Worm (Caenorhabditis elegans) whole organism, L1 larva: ENCODE data around the gene ZK105.3.

Experiments
- F16B12.6 ChIP-seq: fragments of 150-350 bp; optimal IDR thresholded peaks from 2 replicates; lab custom pipeline; 2014; ENCODE audit warnings: missing biosample characterization, missing genetic modification characterization
- Y116A8C.19 ChIP-seq: sonication (generic microtip); optimal IDR thresholded peaks from 2 replicates; lab custom pipeline; 2016; ENCODE audit warnings: missing compliant biosample characterization, missing genetic modification characterization, borderline replicate concordance
- aha-1 ChIP-seq: fragments of 150-350 bp; optimal IDR thresholded peaks from 2 replicates; lab custom pipeline; 2014; ENCODE audit warnings: missing biosample characterization, missing genetic modification characterization
- alr-1 ChIP-seq: fragments of 200-800 bp; sonication (Bioruptor generic); optimal IDR thresholded peaks from 2 replicates; lab custom pipeline; 2018; ENCODE audit warnings: borderline replicate concordance, mild to moderate bottlenecking, missing genetic modification characterization, missing compliant biosample characterization
- ama-1 ChIP-seq: fragments of 150-350 bp; optimal IDR thresholded peaks from 2 replicates; lab custom pipeline; 2014
- ceh-63 ChIP-seq: fragments of 200-800 bp; sonication (Bioruptor generic); optimal IDR thresholded peaks from 2 replicates; lab custom pipeline; 2018; ENCODE audit warnings: mild to moderate bottlenecking, missing genetic modification characterization, missing compliant biosample characterization
- ceh-8 ChIP-seq: fragments of 200-800 bp; sonication (Bioruptor generic); optimal IDR thresholded peaks from 2 replicates; lab custom pipeline; 2018; ENCODE audit warnings: mild to moderate bottlenecking, missing genetic modification characterization, moderate library complexity, missing compliant biosample characterization
- ceh-82 ChIP-seq, 3 experiments: fragments of 150-350 bp in 1 of 3; sonication (generic microtip) in 2 of 3; optimal IDR thresholded peaks; 2 replicates each; lab custom pipeline; 2014 to 2017; ENCODE audit warnings: missing biosample characterization in 3 of 3, missing genetic modification characterization in 3 of 3
- ceh-88 ChIP-seq: fragments of 200-800 bp; sonication (Bioruptor generic); IDR thresholded peaks from 2 replicates; pipeline ENCODE4 v1.3.6; 2022; ENCODE audit warnings: missing genetic modification characterization, missing compliant biosample characterization
- ceh-90 ChIP-seq: sonication (generic microtip); optimal IDR thresholded peaks from 2 replicates; lab custom pipeline; 2016; ENCODE audit warnings: missing genetic modification characterization, missing compliant biosample characterization
- ces-1 ChIP-seq: fragments of 150-350 bp; optimal IDR thresholded peaks from 2 replicates; lab custom pipeline; 2014; ENCODE audit warnings: missing biosample characterization, missing genetic modification reagents, missing genetic modification characterization
- dpl-1 ChIP-seq, 3 experiments: fragments of 150-350 bp in 2 of 3; sonication (generic microtip) in 1 of 3; optimal IDR thresholded peaks; 2 replicates each; lab custom pipeline; 2014 to 2017; ENCODE audit warnings: missing biosample characterization in 3 of 3, missing genetic modification characterization in 3 of 3, missing genetic modification reagents in 3 of 3
- dsc-1 ChIP-seq: sonication (generic microtip); optimal IDR thresholded peaks from 2 replicates; lab custom pipeline; 2016; ENCODE audit warnings: mild to moderate bottlenecking, missing genetic modification characterization, missing compliant biosample characterization
- efl-1 ChIP-seq, 4 experiments: fragments of 150-350 bp; optimal IDR thresholded peaks in 3 of 4; peaks in 1 of 4; 1 replicate in 1 of 4; 2 replicates in 3 of 4; lab custom pipeline; 2014; ENCODE audit warnings: missing biosample characterization in 2 of 4, missing genetic modification characterization in 2 of 4, missing genetic modification reagents in 2 of 4
- efl-3 ChIP-seq: fragments of 200-800 bp; sonication (Bioruptor generic); optimal IDR thresholded peaks from 2 replicates; lab custom pipeline; 2018; ENCODE audit warnings: mild to moderate bottlenecking, missing genetic modification characterization, missing compliant biosample characterization
- egl-13 ChIP-seq: sonication (generic microtip); optimal IDR thresholded peaks from 2 replicates; lab custom pipeline; 2016; ENCODE audit warnings: missing genotype, missing genetic modification reagents, missing genetic modification characterization, missing compliant biosample characterization
- egl-27 ChIP-seq, 2 experiments: fragments of 150-350 bp in 1 of 2; sonication (generic microtip); optimal IDR thresholded peaks; 3 replicates each; lab custom pipeline; 2017 to 2018; ENCODE audit warnings: missing biosample characterization in 2 of 2, missing genetic modification characterization in 2 of 2, missing genetic modification reagents in 2 of 2
- elt-2 ChIP-seq: sonication (generic microtip); optimal IDR thresholded peaks from 2 replicates; lab custom pipeline; 2016; ENCODE audit warnings: missing genetic modification characterization, mild to moderate bottlenecking, inconsistent platforms, missing compliant biosample characterization, missing genetic modification reagents
- elt-3 ChIP-seq, 6 experiments: fragments of 150-350 bp in 1 of 6; sonication (generic microtip); optimal IDR thresholded peaks; 2 replicates each; lab custom pipeline; 2017 to 2018; ENCODE audit warnings: missing biosample characterization in 6 of 6, missing genetic modification characterization in 6 of 6, inconsistent platforms in 1 of 6
- ets-5 ChIP-seq: fragments of 200-800 bp; sonication (Bioruptor generic); IDR thresholded peaks from 2 replicates; pipeline ENCODE4 v1.3.6; 2022; ENCODE audit warnings: missing genetic modification characterization, missing compliant biosample characterization
- fkh-10 ChIP-seq: sonication (generic microtip); optimal IDR thresholded peaks from 2 replicates; lab custom pipeline; 2017; ENCODE audit warnings: missing biosample characterization, missing genetic modification reagents, missing genetic modification characterization
- fkh-8 ChIP-seq: sonication (generic microtip); optimal IDR thresholded peaks from 2 replicates; lab custom pipeline; 2016; ENCODE audit warnings: mild to moderate bottlenecking, missing genetic modification characterization, missing compliant biosample characterization
- fos-1 ChIP-seq: fragments of 150-350 bp; optimal IDR thresholded peaks from 2 replicates; lab custom pipeline; 2014; ENCODE audit warnings: missing biosample characterization, missing genetic modification characterization
- jun-1 ChIP-seq: fragments of 150-350 bp; optimal IDR thresholded peaks from 2 replicates; lab custom pipeline; 2014; ENCODE audit warnings: missing biosample characterization, missing genetic modification reagents, missing genetic modification characterization
- lin-13 ChIP-seq: fragments of 150-350 bp; optimal IDR thresholded peaks from 2 replicates; lab custom pipeline; 2014; ENCODE audit warnings: missing biosample characterization, missing genetic modification reagents, missing genetic modification characterization
- lin-15B ChIP-seq: fragments of 150-350 bp; sonication (generic microtip); optimal IDR thresholded peaks from 3 replicates; lab custom pipeline; 2014; ENCODE audit warnings: missing biosample characterization, missing genetic modification characterization
- lin-39 ChIP-seq: fragments of 150-350 bp; optimal IDR thresholded peaks from 2 replicates; lab custom pipeline; 2014; ENCODE audit warnings: missing biosample characterization, missing genetic modification reagents, missing genetic modification characterization
- lir-3 ChIP-seq: sonication (generic microtip); optimal IDR thresholded peaks from 2 replicates; lab custom pipeline; 2016; ENCODE audit warnings: mild to moderate bottlenecking, missing genetic modification characterization, moderate library complexity, missing compliant biosample characterization; ENCODE audit not compliant: poor library complexity
- mab-9 ChIP-seq: fragments of 200-800 bp; sonication (Bioruptor generic); IDR thresholded peaks from 2 replicates; pipeline ENCODE4 v1.3.6; 2022; ENCODE audit warnings: missing genetic modification reagents, missing genetic modification characterization, missing compliant biosample characterization
- mdl-1 ChIP-seq, 2 experiments: fragments of 150-350 bp; optimal IDR thresholded peaks; 2 replicates each; lab custom pipeline; 2014 to 2017; ENCODE audit warnings: missing biosample characterization in 2 of 2, missing genetic modification characterization in 2 of 2, inconsistent platforms in 1 of 2
- nhr-11 ChIP-seq: fragments of 150-350 bp; optimal IDR thresholded peaks from 2 replicates; lab custom pipeline; 2014; ENCODE audit warnings: missing biosample characterization, missing genetic modification characterization
- nhr-12 ChIP-seq: sonication (generic microtip); optimal IDR thresholded peaks from 2 replicates; lab custom pipeline; 2017; ENCODE audit warnings: missing biosample characterization, missing genetic modification characterization
- nhr-19 ChIP-seq: fragments of 200-800 bp; sonication (Bioruptor generic); conservative IDR thresholded peaks from 2 replicates; pipeline ENCODE4 v1.3.6; 2022; ENCODE audit warnings: missing genetic modification characterization, missing compliant biosample characterization
- nhr-20 ChIP-seq: sonication (generic microtip); optimal IDR thresholded peaks from 2 replicates; lab custom pipeline; 2016; ENCODE audit warnings: mild to moderate bottlenecking, missing genetic modification characterization, missing compliant biosample characterization
- nhr-237 ChIP-seq: fragments of 150-350 bp; optimal IDR thresholded peaks from 2 replicates; lab custom pipeline; 2014; ENCODE audit warnings: missing biosample characterization, missing genetic modification characterization
- nhr-47 ChIP-seq: sonication (generic microtip); optimal IDR thresholded peaks from 2 replicates; lab custom pipeline; 2016; ENCODE audit warnings: mild to moderate bottlenecking, missing genetic modification characterization, moderate library complexity, missing compliant biosample characterization
- nhr-77 ChIP-seq: fragments of 150-350 bp; optimal IDR thresholded peaks from 2 replicates; lab custom pipeline; 2014; ENCODE audit warnings: missing biosample characterization, missing genetic modification characterization
- pag-3 ChIP-seq: sonication (generic microtip); optimal IDR thresholded peaks from 2 replicates; lab custom pipeline; 2017; ENCODE audit warnings: missing genetic modification characterization, mild to moderate bottlenecking, missing compliant biosample characterization, antibody characterized with exemption, borderline replicate concordance; ENCODE audit not compliant: insufficient read depth
- pax-3 ChIP-seq: fragments of 200-800 bp; sonication (Bioruptor generic); optimal IDR thresholded peaks from 2 replicates; lab custom pipeline; 2018; ENCODE audit warnings: mild to moderate bottlenecking, missing genetic modification characterization, moderate library complexity, missing compliant biosample characterization
- pqm-1 ChIP-seq: sonication (generic microtip); optimal IDR thresholded peaks from 3 replicates; lab custom pipeline; 2017; ENCODE audit warnings: missing biosample characterization, missing genetic modification characterization
- rnt-1 ChIP-seq: sonication (generic microtip); optimal IDR thresholded peaks from 2 replicates; lab custom pipeline; 2016; ENCODE audit warnings: mild to moderate bottlenecking, missing genetic modification characterization, moderate library complexity, missing compliant biosample characterization
- snpc-4 ChIP-seq: fragments of 150-350 bp; optimal IDR thresholded peaks from 2 replicates; lab custom pipeline; 2014; ENCODE audit warnings: missing biosample characterization, missing genetic modification characterization
- sox-4 ChIP-seq: sonication (generic microtip); optimal IDR thresholded peaks from 2 replicates; lab custom pipeline; 2016; ENCODE audit warnings: missing genetic modification characterization, missing compliant biosample characterization
- sup-37 ChIP-seq: fragments of 200-800 bp; sonication (Bioruptor generic); optimal IDR thresholded peaks from 2 replicates; lab custom pipeline; 2018; ENCODE audit warnings: mild to moderate bottlenecking, missing genetic modification characterization, missing compliant biosample characterization
- tlp-1 ChIP-seq: fragments of 150-350 bp; optimal IDR thresholded peaks from 2 replicates; lab custom pipeline; 2014; ENCODE audit warnings: missing biosample characterization, missing genetic modification characterization
- unc-130 ChIP-seq: fragments of 150-350 bp; optimal IDR thresholded peaks from 2 replicates; lab custom pipeline; 2017; ENCODE audit warnings: missing biosample characterization, missing genetic modification characterization, inconsistent platforms
- unc-30 ChIP-seq: sonication (generic microtip); optimal IDR thresholded peaks from 2 replicates; lab custom pipeline; 2017; ENCODE audit warnings: missing biosample characterization, missing genetic modification characterization
- unc-98 ChIP-seq: fragments of 200-800 bp; sonication (Bioruptor generic); IDR thresholded peaks from 2 replicates; pipeline ENCODE4 v1.3.6; 2022; ENCODE audit warnings: missing genetic modification characterization, missing compliant biosample characterization
- vab-15 ChIP-seq: sonication (generic microtip); optimal IDR thresholded peaks from 2 replicates; lab custom pipeline; 2017; ENCODE audit warnings: missing genotype, mild to moderate bottlenecking, missing genetic modification characterization, missing compliant biosample characterization
- xbp-1 ChIP-seq: sonication (generic microtip); optimal IDR thresholded peaks from 2 replicates; lab custom pipeline; 2016; ENCODE audit warnings: missing genetic modification characterization, missing compliant biosample characterization
- zag-1 ChIP-seq: fragments of 150-350 bp; optimal IDR thresholded peaks from 2 replicates; lab custom pipeline; 2014; ENCODE audit warnings: missing biosample characterization, missing genetic modification characterization
- zip-4 ChIP-seq: fragments of 200-800 bp; sonication (Bioruptor generic); optimal IDR thresholded peaks from 2 replicates; lab custom pipeline; 2018; ENCODE audit warnings: mild to moderate bottlenecking, missing genetic modification characterization, moderate library complexity, missing compliant biosample characterization

The ZK105.3 gene

ce11 chrV:7730488-7730887 is 33.5 kb downstream of the ZK105.3 start (continued):
- no peak for TF ChIP-seq ceh-63 (GFP tag; lab: Kevin White, UChicago)
- no peak for TF ChIP-seq pag-3 (tag; lab: Kevin White, UChicago)
- peak; percentile 42 for TF ChIP-seq nhr-77
- TF ChIP-seq dsc-1 (tag; lab: Kevin White, UChicago), result peak; percentile 53
- no peak for TF ChIP-seq unc-98 (GFP tag; lab: Robert Waterston, UW)
- TF ChIP-seq nhr-19 (GFP tag; lab: Robert Waterston, UW), result peak; percentile 49
- TF ChIP-seq unc-130, result peak; percentile 13
- TF ChIP-seq sup-37 (GFP tag; lab: Kevin White, UChicago), result no peak
- TF ChIP-seq nhr-237 (tag; lab: Kevin White, UChicago), result no peak
- TF ChIP-seq jun-1 (tag; lab: Kevin White, UChicago), result no peak
- no peak for TF ChIP-seq nhr-11 (tag; lab: Kevin White, UChicago)
- TF ChIP-seq tlp-1 (tag; lab: Kevin White, UChicago), result no peak
- no peak for TF ChIP-seq egl-13
- no peak for TF ChIP-seq nhr-12 (tag; lab: Kevin White, UChicago)
- TF ChIP-seq fkh-8 (tag; lab: Kevin White, UChicago), result peak; percentile 45
- no peak for TF ChIP-seq zag-1
- TF ChIP-seq aha-1 (tag; lab: Kevin White, UChicago), result no peak
- peak; percentile 67 for TF ChIP-seq nhr-20
- TF ChIP-seq ceh-8 (GFP tag; lab: Kevin White, UChicago), result no peak
- no peak for TF ChIP-seq F16B12.6 (tag; lab: Kevin White, UChicago)
- no peak for TF ChIP-seq pax-3 (tag; lab: Kevin White, UChicago)
- TF ChIP-seq mdl-1 (tag; optimal IDR thresholded peaks at IDR 0.05; lab: Kevin White, UChicago), result peak in 1 of 2 experiments; percentile 45
- TF ChIP-seq alr-1 (tag; lab: Kevin White, UChicago), result no peak
- TF ChIP-seq unc-30 (tag; lab: Kevin White, UChicago), result no peak
- peak; percentile 62 for TF ChIP-seq ama-1 (lab: Kevin White, UChicago)
- peak in 2 of 6 experiments; percentile 2 to 48 for TF ChIP-seq elt-3 (tag; optimal IDR thresholded peaks at IDR 0.05; lab: Kevin White, UChicago)
- TF ChIP-seq efl-1 (optimal IDR thresholded peaks at IDR 0.05; lab: Kevin White, UChicago), result peak; percentile 38 to 52
- TF ChIP-seq efl-1 (GFP tag; optimal IDR thresholded peaks at IDR 0.05 in 1 of 2; lab: Kevin White, UChicago), result peak; percentile 47 to 93
- TF ChIP-seq ets-5 (GFP tag; lab: Robert Waterston, UW), result no peak
- peak in 2 of 3 experiments; percentile 28 to 30 for TF ChIP-seq ceh-82 (tag; optimal IDR thresholded peaks at IDR 0.05; lab: Kevin White, UChicago)
- no peak for TF ChIP-seq snpc-4 (tag; lab: Kevin White, UChicago)
- TF ChIP-seq nhr-47, result peak; percentile 59
- TF ChIP-seq vab-15 (tag; lab: Kevin White, UChicago), result no peak
- peak; percentile 50 for TF ChIP-seq fos-1
- TF ChIP-seq elt-2 (tag; lab: Kevin White, UChicago), result no peak
- TF ChIP-seq dpl-1 (GFP tag; optimal IDR thresholded peaks at IDR 0.05; lab: Kevin White, UChicago), result peak; percentile 61 to 65 (median 64)
- no peak for TF ChIP-seq lin-39 (tag; lab: Kevin White, UChicago)
- no peak for TF ChIP-seq efl-3 (GFP tag; lab: Kevin White, UChicago)
- TF ChIP-seq rnt-1 (tag; lab: Kevin White, UChicago), result peak; percentile 19
- TF ChIP-seq zip-4 (GFP tag; lab: Kevin White, UChicago), result no peak
- no peak for TF ChIP-seq egl-27 (tag; optimal IDR thresholded peaks at IDR 0.05; lab: Kevin White, UChicago)
- no peak for TF ChIP-seq mab-9 (GFP tag; lab: Robert Waterston, UW)
- TF ChIP-seq pqm-1 (tag; lab: Kevin White, UChicago), result no peak
- TF ChIP-seq xbp-1, result peak; percentile 32
- TF ChIP-seq Y116A8C.19, result no peak
- no peak for TF ChIP-seq sox-4 (tag; lab: Kevin White, UChicago)
- TF ChIP-seq fkh-10 (GFP tag; lab: Kevin White, UChicago), result no peak
- TF ChIP-seq lin-13 (GFP tag; lab: Kevin White, UChicago), result peak; percentile 42
- no peak for TF ChIP-seq ceh-90 (tag; lab: Kevin White, UChicago)
- TF ChIP-seq lin-15B (tag; lab: Kevin White, UChicago), result no peak
- no peak for TF ChIP-seq ces-1 (GFP tag; lab: Kevin White, UChicago)
- TF ChIP-seq lir-3 (tag; lab: Kevin White, UChicago), result peak; percentile 48
- peak; percentile 38; the same call in 1 of the 2 replicates for TF ChIP-seq ceh-88 (GFP tag; lab: Robert Waterston, UW)
